Fruit fly (Drosophila melanogaster): Measurements from ENCODE around the gene CG11839.
A peak's percentile ranks its signal among the peaks of the same experiment; 100 is the strongest.

The CG11839 gene

DNA sequence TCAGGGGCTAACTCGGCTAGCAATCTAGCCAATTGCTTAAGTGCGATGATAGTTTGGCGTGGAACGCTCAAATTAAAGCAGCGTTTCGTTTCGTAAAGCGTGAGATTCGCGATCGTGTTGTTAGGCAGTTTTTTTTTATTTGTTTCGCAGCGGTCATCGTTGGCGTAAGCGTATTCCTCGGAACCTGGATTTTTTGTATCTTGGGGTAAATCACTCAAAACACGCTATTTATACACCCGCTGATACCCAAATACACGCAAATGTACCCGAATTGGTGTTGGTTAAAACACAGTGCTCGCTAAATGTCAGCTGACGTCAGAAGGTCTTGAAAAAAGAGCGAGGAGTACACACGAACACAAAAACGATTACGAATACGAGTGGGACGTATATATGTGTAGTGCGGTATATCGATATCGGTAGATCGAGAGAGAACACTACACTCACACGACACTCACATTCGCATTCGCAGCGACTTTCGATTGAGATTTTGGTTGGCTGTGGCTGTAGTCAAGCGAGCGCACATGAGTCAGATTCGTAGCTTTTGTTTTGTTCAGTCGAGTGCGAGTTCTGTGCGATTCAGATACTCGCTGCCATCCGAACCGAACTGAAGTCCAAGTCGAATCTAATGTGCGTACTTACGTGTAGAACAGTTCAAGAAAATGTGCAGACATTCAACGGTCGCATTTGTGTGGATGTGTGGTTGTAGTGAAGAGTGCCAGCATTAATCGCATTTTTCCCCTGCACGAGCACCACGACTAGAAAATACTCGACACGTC, 19.8 kb upstream of the CG11839 start (continued):
- no peak for TF ChIP-seq Sox15 (GFP tag; optimal IDR thresholded peaks at IDR 0.05)
- no peak for TF ChIP-seq lz (GFP tag; optimal IDR thresholded peaks at IDR 0.05)
- TF ChIP-seq cyc (GFP tag; optimal IDR thresholded peaks at IDR 0.05): no peak
- TF ChIP-seq CG8119 (GFP tag; IDR thresholded peaks at IDR 0.05): no peak
- peak; percentile 14 for TF ChIP-seq Ets96B (tag; optimal IDR thresholded peaks at IDR 0.05)
- no peak for TF ChIP-seq CG8632 (GFP tag; optimal IDR thresholded peaks at IDR 0.05)
- no peak for TF ChIP-seq acj6 (GFP tag; optimal IDR thresholded peaks at IDR 0.05)
- TF ChIP-seq CG8319 (GFP tag; optimal IDR thresholded peaks at IDR 0.05): no peak
- TF ChIP-seq CG11902 (GFP tag; optimal IDR thresholded peaks at IDR 0.05): no peak

DNA sequence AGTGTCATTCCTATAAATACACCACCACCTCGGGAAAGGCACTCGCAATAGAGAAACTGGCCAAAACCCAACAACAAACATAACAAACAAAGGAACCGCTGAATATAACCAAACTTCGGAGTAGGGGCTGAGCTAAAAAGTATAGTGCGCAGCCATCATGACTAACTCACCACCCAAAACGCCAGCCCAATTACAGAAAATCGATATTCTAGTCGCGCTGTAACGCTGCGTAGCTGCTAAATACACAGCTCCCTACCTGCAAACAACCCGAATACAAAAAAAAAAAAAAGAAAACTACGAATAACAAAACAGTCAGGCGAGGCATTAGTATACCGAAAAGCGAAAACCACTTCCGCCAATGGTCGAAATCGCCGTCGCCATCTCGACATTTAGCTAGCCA, 19.1 kb upstream of the CG11839 start:
- no peak for TF ChIP-seq fd59A (GFP tag; optimal IDR thresholded peaks at IDR 0.05)
- TF ChIP-seq CG15336 (GFP tag; IDR thresholded peaks at IDR 0.05): no peak
- TF ChIP-seq Eip78C (GFP tag): no peak
- no peak for TF ChIP-seq Eip75B (GFP tag; optimal IDR thresholded peaks at IDR 0.05)
- peak; percentile 0 for TF ChIP-seq fkh (GFP tag; optimal IDR thresholded peaks at IDR 0.05)
- TF ChIP-seq vri (GFP tag; optimal IDR thresholded peaks at IDR 0.05): no peak
- no peak for TF ChIP-seq salr (GFP tag; optimal IDR thresholded peaks at IDR 0.05)

DNA sequence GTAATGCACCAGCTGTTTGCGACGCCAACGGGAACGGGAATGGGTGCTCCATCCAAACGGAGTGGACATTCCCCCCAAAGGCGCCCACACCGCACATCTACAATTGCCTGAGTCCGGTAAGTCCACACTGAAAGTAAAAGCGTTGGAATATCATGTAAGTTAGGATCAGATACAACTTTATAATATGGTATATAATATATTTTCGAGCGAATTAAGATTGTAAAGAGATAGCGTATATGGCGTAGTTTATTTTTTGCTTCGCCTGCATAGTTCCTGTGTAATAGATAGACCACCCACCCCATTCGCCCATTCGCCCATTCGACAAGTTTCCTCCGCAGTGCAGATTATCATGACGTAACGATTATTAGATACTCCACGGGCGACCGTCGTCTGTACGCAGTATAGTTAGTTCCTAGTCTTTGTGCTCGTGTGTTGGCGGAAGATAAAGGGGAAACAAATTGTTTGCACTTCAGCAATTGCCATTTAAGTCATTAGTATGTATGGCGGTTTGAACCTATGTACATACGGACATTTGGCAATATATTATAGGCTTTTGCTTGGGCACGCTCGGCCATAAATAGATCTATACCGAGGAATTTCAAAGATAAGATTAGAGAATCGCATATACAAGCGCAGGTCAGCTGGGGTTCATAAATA, 18.2 kb upstream of the CG11839 start:
- TF ChIP-seq CG11294 (GFP tag; IDR thresholded peaks at IDR 0.05) (peak; percentile 7; the same call in 1 of the 2 replicates), vri (GFP tag; optimal IDR thresholded peaks at IDR 0.05) (peak; percentile 66), CG16779 (tag; optimal IDR thresholded peaks at IDR 0.05) (peak; percentile 25), Blimp-1 (GFP tag; optimal IDR thresholded peaks at IDR 0.05) (no peak), dac (GFP tag; optimal IDR thresholded peaks at IDR 0.05) (peak; percentile 4), CG6854 (GFP tag; optimal IDR thresholded peaks at IDR 0.05) (no peak), Sox14 (GFP tag; optimal IDR thresholded peaks at IDR 0.05) (peak; percentile 31), pdm3 (GFP tag; optimal IDR thresholded peaks at IDR 0.05) (peak; percentile 52), Smox (GFP tag; optimal IDR thresholded peaks at IDR 0.05) (no peak), CG10631 (GFP tag; optimal IDR thresholded peaks at IDR 0.05) (peak; percentile 24), CG6163 (GFP tag; IDR thresholded peaks at IDR 0.05) (peak; percentile 68; the same call in 2 of the 3 replicates), OdsH (GFP tag; optimal IDR thresholded peaks at IDR 0.05) (peak; percentile 48), Lpt (GFP tag; optimal IDR thresholded peaks at IDR 0.05) (peak; percentile 64), Eip78C (GFP tag) (peak; percentile 81), Ets21C (GFP tag; optimal IDR thresholded peaks at IDR 0.05) (no peak), CG11902 (GFP tag; optimal IDR thresholded peaks at IDR 0.05) (no peak), Sox15 (GFP tag; optimal IDR thresholded peaks at IDR 0.05) (no peak), CG7368 (GFP tag; optimal IDR thresholded peaks at IDR 0.05) (no peak), Hr4 (GFP tag; optimal IDR thresholded peaks at IDR 0.05) (peak; percentile 81), achi (GFP tag; optimal IDR thresholded peaks at IDR 0.05) (peak; percentile 30), CG15336 (GFP tag; IDR thresholded peaks at IDR 0.05) (peak; percentile 86), spab (GFP tag; optimal IDR thresholded peaks at IDR 0.05) (no peak), acj6 (GFP tag; optimal IDR thresholded peaks at IDR 0.05) (peak; percentile 17), CG8119 (GFP tag; IDR thresholded peaks at IDR 0.05) (peak; percentile 78; the same call in 2 of the 3 replicates), eg (GFP tag; IDR thresholded peaks at IDR 0.05) (no peak; the same call in 2 of the 3 replicates), salr (GFP tag; optimal IDR thresholded peaks at IDR 0.05) (peak in 1 of 2 experiments; percentile 39), CG6276 (GFP tag; optimal IDR thresholded peaks at IDR 0.05) (peak; percentile 68)

Data from whole organism, prepupa.